Fruit fly (Drosophila melanogaster) whole organism, embryonic: ENCODE results near the gene CG9393.
A peak's percentile ranks its signal among the peaks of the same experiment; 100 is the strongest.

ENCODE experiments used
- Adf1 ChIP-seq: fragments of 200-800 bp; sonication (Bioruptor generic); IDR thresholded peaks from 2 replicates; pipeline ENCODE4 v1.3.6; 2022; ENCODE audit warnings: missing biosample characterization, missing genetic modification characterization
- B-H2 ChIP-seq: fragments of 200-800 bp; sonication (Bioruptor generic); optimal IDR thresholded peaks from 2 replicates; lab custom pipeline; 2018; ENCODE audit warnings: missing biosample characterization, mild to moderate bottlenecking, missing genetic modification characterization
- CG1024 ChIP-seq: fragments of 200-800 bp; sonication (Bioruptor generic); IDR thresholded peaks from 2 replicates; pipeline ENCODE4 v1.3.6; 2022; ENCODE audit warnings: missing biosample characterization, missing genetic modification characterization
- CG10366 ChIP-seq: fragments of 200-800 bp; sonication (Bioruptor generic); IDR thresholded peaks from 2 replicates; pipeline ENCODE4 v1.3.6; 2022; ENCODE audit warnings: missing biosample characterization, missing genetic modification characterization
- CG11093 ChIP-seq: fragments of 200-800 bp; sonication (Bioruptor generic); IDR thresholded peaks from 3 replicates; pipeline ENCODE4 v1.3.6; 2022; ENCODE audit warnings: missing biosample characterization, missing genetic modification characterization
- CG11398 ChIP-seq: fragments of 200-800 bp; sonication (Bioruptor generic); optimal IDR thresholded peaks from 2 replicates; lab custom pipeline; 2016; ENCODE audit warnings: missing biosample characterization, missing genetic modification characterization
- CG12155 ChIP-seq: fragments of 200-800 bp; sonication (Bioruptor generic); optimal IDR thresholded peaks from 3 replicates; lab custom pipeline; 2016; ENCODE audit warnings: missing biosample characterization, missing genetic modification characterization
- CG12236 ChIP-seq: fragments of 200-800 bp; sonication (Bioruptor generic); optimal IDR thresholded peaks from 2 replicates; lab custom pipeline; 2016; ENCODE audit warnings: missing biosample characterization, missing genetic modification characterization
- CG12659 ChIP-seq: fragments of 200-800 bp; sonication (Bioruptor generic); optimal IDR thresholded peaks from 3 replicates; lab custom pipeline; 2017; ENCODE audit warnings: mild to moderate bottlenecking, missing biosample characterization, missing genetic modification reagents, missing genetic modification characterization
- CG15011 ChIP-seq: fragments of 200-800 bp; sonication (Bioruptor generic); optimal IDR thresholded peaks from 3 replicates; lab custom pipeline; 2018; ENCODE audit warnings: missing biosample characterization, mild to moderate bottlenecking, missing genetic modification characterization
- CG16815 ChIP-seq: fragments of 200-800 bp; sonication (Bioruptor generic); optimal IDR thresholded peaks from 3 replicates; lab custom pipeline; 2017; ENCODE audit warnings: missing biosample characterization, mild to moderate bottlenecking, missing genetic modification characterization
- CG16863 ChIP-seq: fragments of 200-800 bp; sonication (Bioruptor generic); optimal IDR thresholded peaks from 3 replicates; lab custom pipeline; 2016; ENCODE audit warnings: missing biosample characterization, missing genetic modification characterization
- CG17361 ChIP-seq: fragments of 200-800 bp; sonication (Bioruptor generic); IDR thresholded peaks from 3 replicates; pipeline ENCODE4 v1.3.6; 2022; ENCODE audit warnings: missing biosample characterization, missing genetic modification characterization
- CG31365 ChIP-seq: fragments of 200-800 bp; sonication (Bioruptor generic); optimal IDR thresholded peaks from 2 replicates; lab custom pipeline; 2018; ENCODE audit warnings: missing biosample characterization, mild to moderate bottlenecking, missing genetic modification characterization
- CG33213 ChIP-seq: fragments of 200-800 bp; sonication (Bioruptor generic); optimal IDR thresholded peaks from 3 replicates; lab custom pipeline; 2016; ENCODE audit warnings: missing biosample characterization, missing genetic modification characterization
- CG3726 ChIP-seq: fragments of 200-800 bp; sonication (Bioruptor generic); IDR thresholded peaks from 3 replicates; pipeline ENCODE4, ENCODE4 v1.3.6; 2022; ENCODE audit warnings: missing biosample characterization, missing genetic modification characterization
- CG42726 ChIP-seq: fragments of 200-800 bp; sonication (Bioruptor generic); IDR thresholded peaks from 2 replicates; pipeline ENCODE4 v1.3.6; 2022; ENCODE audit warnings: missing biosample characterization, missing genetic modification characterization; ENCODE audit not compliant: partially characterized antibody
- CG6175 ChIP-seq: fragments of 200-800 bp; sonication (Bioruptor generic); IDR thresholded peaks from 3 replicates; pipeline ENCODE4 v1.3.6; 2022; ENCODE audit warnings: missing biosample characterization, missing genetic modification characterization
- CG7357 ChIP-seq: fragments of 200-800 bp; sonication (Bioruptor generic); IDR thresholded peaks from 3 replicates; pipeline ENCODE4 v1.3.6; 2022; ENCODE audit warnings: missing biosample characterization, missing genetic modification characterization
- CG8290 ChIP-seq, 3 experiments: fragments of 200-800 bp; sonication (Bioruptor generic); optimal IDR thresholded peaks; 2 replicates each; lab custom pipeline; 2016 to 2019; ENCODE audit warnings: missing biosample characterization in 3 of 3, missing genetic modification characterization in 3 of 3, mild to moderate bottlenecking in 2 of 3, moderate library complexity in 1 of 3
- CoRest ChIP-seq: fragments of 200-800 bp; sonication (Bioruptor generic); optimal IDR thresholded peaks from 3 replicates; lab custom pipeline; 2018; ENCODE audit warnings: missing biosample characterization, mild to moderate bottlenecking, missing genetic modification characterization, moderate library complexity
- D ChIP-seq, 2 experiments: fragments of 200-800 bp in 1 of 2; fragments of >200 bp in 1 of 2; sonication (Bioruptor generic) in 1 of 2; optimal IDR thresholded peaks; 2 replicates in 1 of 2; 3 replicates in 1 of 2; lab custom pipeline; 2017; ENCODE audit warnings: mild to moderate bottlenecking in 1 of 2, missing biosample characterization in 1 of 2, missing genetic modification characterization in 1 of 2, missing genetic modification reagents in 1 of 2
- D19B ChIP-seq: fragments of 200-800 bp; sonication (Bioruptor generic); optimal IDR thresholded peaks from 2 replicates; lab custom pipeline; 2017; ENCODE audit warnings: missing biosample characterization, mild to moderate bottlenecking, missing genetic modification characterization
- Hr39 ChIP-seq: fragments of >200 bp; optimal IDR thresholded peaks from 2 replicates; lab custom pipeline; 2017
- NC2α ChIP-seq: fragments of 200-800 bp; sonication (Bioruptor generic); optimal IDR thresholded peaks from 2 replicates; lab custom pipeline; 2016; ENCODE audit warnings: missing biosample characterization, missing genetic modification characterization
- NK7.1 ChIP-seq: fragments of 200-800 bp; sonication (Bioruptor generic); optimal IDR thresholded peaks from 3 replicates; lab custom pipeline; 2016; ENCODE audit warnings: missing biosample characterization, missing genetic modification characterization
- Sin3A ChIP-seq: fragments of >200 bp; optimal IDR thresholded peaks from 2 replicates; lab custom pipeline; 2018
- Ssrp ChIP-seq: fragments of 200-800 bp; sonication (Bioruptor generic); optimal IDR thresholded peaks from 2 replicates; lab custom pipeline; 2018; ENCODE audit warnings: missing biosample characterization, mild to moderate bottlenecking, missing genetic modification characterization, moderate library complexity
- ap ChIP-seq: fragments of 200-800 bp; sonication (Bioruptor generic); IDR thresholded peaks from 2 replicates; pipeline ENCODE4 v1.3.6; 2022; ENCODE audit warnings: missing biosample characterization, missing genetic modification characterization
- cg ChIP-seq: fragments of 200-800 bp; sonication (Bioruptor generic); optimal IDR thresholded peaks from 3 replicates; lab custom pipeline; 2019; ENCODE audit warnings: missing biosample characterization, mild to moderate bottlenecking, missing genetic modification characterization, moderate library complexity
- dysf ChIP-seq: fragments of 200-800 bp; sonication (Bioruptor generic); IDR thresholded peaks from 3 replicates; pipeline ENCODE4 v1.3.6; 2022; ENCODE audit warnings: missing biosample characterization, missing genetic modification characterization
- emc ChIP-seq: fragments of 200-800 bp; sonication (Bioruptor generic); optimal IDR thresholded peaks from 2 replicates; lab custom pipeline; 2016; ENCODE audit warnings: missing biosample characterization, missing genetic modification characterization
- ems ChIP-seq: fragments of 200-800 bp; sonication (Bioruptor generic); optimal IDR thresholded peaks from 3 replicates; lab custom pipeline; 2016; ENCODE audit warnings: missing biosample characterization, missing genetic modification characterization
- gsb-n ChIP-seq: fragments of 200-800 bp; sonication (Bioruptor generic); optimal IDR thresholded peaks from 3 replicates; lab custom pipeline; 2018; ENCODE audit warnings: missing biosample characterization, mild to moderate bottlenecking, missing genetic modification characterization
- hkb ChIP-seq, 2 experiments: fragments of 200-800 bp in 1 of 2; fragments of >200 bp in 1 of 2; sonication (Bioruptor generic) in 1 of 2; IDR thresholded peaks in 1 of 2; optimal IDR thresholded peaks in 1 of 2; 2 replicates each; pipeline versions ENCODE4 v1.3.6 to Lab custom; 2017 to 2022; ENCODE audit warnings: missing biosample characterization in 1 of 2, missing genetic modification characterization in 1 of 2
- hth ChIP-seq: fragments of >200 bp; optimal IDR thresholded peaks from 2 replicates; lab custom pipeline; 2017; ENCODE audit warnings: inconsistent platforms
- ind ChIP-seq: fragments of 200-800 bp; sonication (Bioruptor generic); optimal IDR thresholded peaks from 3 replicates; lab custom pipeline; 2016; ENCODE audit warnings: missing biosample characterization, missing genetic modification characterization
- insv ChIP-seq, 2 experiments: fragments of 200-800 bp; sonication (Bioruptor generic); optimal IDR thresholded peaks; 3 replicates each; lab custom pipeline; 2016 to 2018; ENCODE audit warnings: missing biosample characterization in 2 of 2, missing genetic modification characterization in 2 of 2
- nmo ChIP-seq: fragments of 200-800 bp; sonication (Bioruptor generic); optimal IDR thresholded peaks from 2 replicates; lab custom pipeline; 2018; ENCODE audit warnings: missing biosample characterization, mild to moderate bottlenecking, missing genetic modification characterization, moderate library complexity
- org-1 ChIP-seq: fragments of 200-800 bp; sonication (Bioruptor generic); optimal IDR thresholded peaks from 2 replicates; lab custom pipeline; 2017; ENCODE audit warnings: missing biosample characterization, missing genetic modification characterization
- pan ChIP-seq, 4 experiments: fragments of >200 bp in 3 of 4; fragments of 200-800 bp in 1 of 4; sonication (Bioruptor generic) in 1 of 4; optimal IDR thresholded peaks in 3 of 4; IDR thresholded peaks in 1 of 4; 2 replicates each; pipeline versions ENCODE4 v1.3.6 to Lab custom; 2017 to 2022; ENCODE audit warnings: missing biosample characterization in 2 of 4, missing genetic modification characterization in 2 of 4, mixed read lengths in 1 of 4
- pb ChIP-seq: fragments of 200-800 bp; sonication (Bioruptor generic); optimal IDR thresholded peaks from 3 replicates; lab custom pipeline; 2016; ENCODE audit warnings: missing biosample characterization, missing genetic modification characterization
- pfk ChIP-seq: fragments of 200-800 bp; sonication (Bioruptor generic); optimal IDR thresholded peaks from 2 replicates; lab custom pipeline; 2018; ENCODE audit warnings: missing biosample characterization, mild to moderate bottlenecking, missing genetic modification characterization, moderate library complexity
- salm ChIP-seq: fragments of 200-800 bp; sonication (Bioruptor generic); optimal IDR thresholded peaks from 2 replicates; lab custom pipeline; 2018; ENCODE audit warnings: missing biosample characterization, mild to moderate bottlenecking, missing genetic modification characterization
- sima ChIP-seq: fragments of 200-800 bp; sonication (Bioruptor generic); optimal IDR thresholded peaks from 2 replicates; lab custom pipeline; 2016; ENCODE audit warnings: missing biosample characterization, missing genetic modification characterization
- slp2 ChIP-seq: fragments of 200-800 bp; sonication (Bioruptor generic); optimal IDR thresholded peaks from 2 replicates; lab custom pipeline; 2016; ENCODE audit warnings: missing biosample characterization, missing genetic modification characterization
- wdn ChIP-seq: fragments of 200-800 bp; sonication (Bioruptor generic); IDR thresholded peaks from 2 replicates; pipeline ENCODE4 v1.3.6; 2022; ENCODE audit warnings: missing biosample characterization, missing genetic modification characterization
- zf30C ChIP-seq: fragments of 200-800 bp; sonication (Bioruptor generic); optimal IDR thresholded peaks from 3 replicates; lab custom pipeline; 2018; ENCODE audit warnings: missing biosample characterization, mild to moderate bottlenecking, missing genetic modification characterization

The CG9393 gene

dm6 chr3R:9527907-9528842, 35.3 kb downstream of the CG9393 start (continued):
- TF ChIP-seq CG15011 (GFP tag; lab: Kevin White, UChicago) (peak; percentile 85), pfk (GFP tag; lab: Kevin White, UChicago) (peak; percentile 21), insv (GFP tag; optimal IDR thresholded peaks at IDR 0.05; lab: Kevin White, UChicago) (no peak), CG42726 (GFP tag; lab: Robert Waterston, UW) (no peak), CG1024 (GFP tag; lab: Robert Waterston, UW) (peak; percentile 59), org-1 (GFP tag; lab: Kevin White, UChicago) (peak; percentile 87), CG16863 (GFP tag; lab: Kevin White, UChicago) (peak; percentile 72), CoRest (tag; lab: Kevin White, UChicago) (no peak), CG7357 (peak; percentile 73; the same call in 2 of the 3 replicates), ems (peak; percentile 93), wdn (GFP tag; lab: Robert Waterston, UW) (peak; percentile 91), CG3726 (GFP tag; lab: Robert Waterston, UW) (peak; percentile 86), CG11093 (GFP tag; lab: Robert Waterston, UW) (peak; percentile 66; the same call in 2 of the 3 replicates), zf30C (GFP tag; lab: Kevin White, UChicago) (no peak), slp2 (GFP tag; lab: Kevin White, UChicago) (peak; percentile 74), D (optimal IDR thresholded peaks at IDR 0.05; lab: Kevin White, UChicago) (no peak), D (GFP tag; optimal IDR thresholded peaks at IDR 0.05; lab: Kevin White, UChicago) (peak; percentile 67), nmo (peak; percentile 77), CG8290 (GFP tag; optimal IDR thresholded peaks at IDR 0.05; lab: Kevin White, UChicago) (no peak), CG8290 (tag; optimal IDR thresholded peaks at IDR 0.05; lab: Kevin White, UChicago) (peak in 1 of 2 experiments; percentile 94), salm (tag; lab: Kevin White, UChicago) (peak; percentile 65), dysf (GFP tag; lab: Robert Waterston, UW) (peak; percentile 95), hth (lab: Kevin White, UChicago) (no peak), CG17361 (peak; percentile 86), CG12659 (GFP tag; lab: Kevin White, UChicago) (peak; percentile 79), hkb (optimal IDR thresholded peaks at IDR 0.05; lab: Kevin White, UChicago) (no peak), hkb (GFP tag; IDR thresholded peaks at IDR 0.05; lab: Robert Waterston, UW) (peak; percentile 93), pb (GFP tag; lab: Kevin White, UChicago) (peak; percentile 88), gsb-n (tag; lab: Kevin White, UChicago) (peak; percentile 31), CG12155 (GFP tag; lab: Kevin White, UChicago) (peak; percentile 70), CG10366 (GFP tag; lab: Robert Waterston, UW) (peak; percentile 83), D19B (GFP tag; lab: Kevin White, UChicago) (peak; percentile 87), ind (GFP tag; lab: Kevin White, UChicago) (peak; percentile 95), NK7.1 (GFP tag; lab: Kevin White, UChicago) (peak; percentile 86), CG16815 (peak; percentile 52), CG6175 (peak; percentile 90), Sin3A (lab: Kevin White, UChicago) (no peak), ap (GFP tag; lab: Robert Waterston, UW) (peak; percentile 70), CG33213 (peak; percentile 89), CG11398 (GFP tag; lab: Kevin White, UChicago) (peak; percentile 67), Adf1 (GFP tag; lab: Robert Waterston, UW) (peak; percentile 69), B-H2 (GFP tag; lab: Kevin White, UChicago) (peak; percentile 53), Hr39 (no peak), CG12236 (GFP tag; lab: Kevin White, UChicago) (peak; percentile 7), CG31365 (tag; lab: Kevin White, UChicago) (peak; percentile 78), sima (GFP tag; lab: Kevin White, UChicago) (peak; percentile 63), Ssrp (tag; lab: Kevin White, UChicago) (peak; percentile 42), pan (optimal IDR thresholded peaks at IDR 0.05; lab: Kevin White, UChicago) (no peak), pan (GFP tag; optimal IDR thresholded peaks at IDR 0.05 in 1 of 2, IDR thresholded peaks at IDR 0.05 in 1 of 2) (peak in 1 of 2 experiments; percentile 94), emc (GFP tag; lab: Kevin White, UChicago) (peak; percentile 88), cg (GFP tag; lab: Kevin White, UChicago) (peak; percentile 5), NC2α (peak; percentile 21)
